Fruit fly (Drosophila melanogaster) S2 (cell line): ENCODE measurements around the gene cnir.

ENCODE experiments used
- CG8478 ChIP-seq: fragments of >200 bp; optimal IDR thresholded peaks from 2 replicates; lab custom pipeline; 2018
- CTCF ChIP-seq, 2 experiments: fragments of >200 bp; optimal IDR thresholded peaks; 2 replicates each; lab custom pipeline; 2018

cnir gene

DNA sequence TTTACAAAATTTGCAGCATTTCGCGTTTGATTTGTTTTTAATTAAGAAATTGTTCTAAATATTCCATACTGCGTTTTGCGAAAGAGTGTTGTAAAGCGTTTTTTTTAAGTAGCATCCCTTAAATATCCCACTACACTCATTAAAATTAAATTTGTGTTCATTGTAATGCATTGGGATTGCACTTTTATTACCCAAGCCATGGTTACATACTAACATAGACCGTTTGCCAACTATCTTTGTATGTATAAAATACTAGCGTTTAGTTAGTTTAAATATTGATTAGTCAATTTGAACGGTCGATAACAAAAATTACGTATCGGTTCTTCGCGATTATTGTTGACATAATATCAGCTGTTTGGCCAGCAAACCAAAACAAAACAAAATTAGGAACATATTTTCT is at the start of gene cnir, which contains the start of gene CG17221:
cnir (minus strand) TSS at position 39 of the 400 bp plus-strand sequence.
CG17221 (plus strand) TSS at position 203 of the 400 bp plus-strand sequence.
- TF ChIP-seq CG8478 (lab: Kevin White, UChicago), result no peak
- TF ChIP-seq CTCF (optimal IDR thresholded peaks at IDR 0.05; lab: Kevin White, UChicago), result no peak

DNA sequence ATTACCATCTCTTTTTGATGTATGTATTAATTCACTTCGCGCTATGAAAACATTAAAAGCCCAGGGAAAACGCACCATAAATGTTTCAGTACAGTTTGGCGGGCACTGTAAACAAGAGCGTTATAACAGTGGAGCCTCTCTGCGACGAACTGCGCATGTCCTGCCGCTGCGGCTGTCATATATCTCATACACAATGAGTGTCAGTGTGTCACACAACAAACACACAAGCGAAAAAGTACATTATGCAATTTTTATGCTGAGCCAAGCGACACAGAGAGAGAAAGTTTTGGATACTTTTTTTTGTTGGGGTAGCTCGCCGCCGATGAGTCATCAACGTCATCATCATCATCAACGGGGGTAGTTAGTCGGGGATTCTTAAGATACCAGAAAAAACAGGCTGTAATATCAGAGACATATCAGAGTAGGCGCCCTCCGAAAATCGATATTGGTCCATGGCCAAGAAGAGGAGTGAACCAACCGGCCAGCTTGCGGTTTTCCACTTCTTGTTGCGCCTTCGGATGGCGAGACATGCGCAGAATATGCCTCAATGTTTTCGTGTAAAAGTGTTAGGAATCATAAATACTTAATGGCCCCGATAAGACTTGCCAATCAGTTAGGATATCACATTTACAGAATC is 48.7 kb upstream of the cnir start:
- TF ChIP-seq CG8478 (lab: Kevin White, UChicago), result no peak
- TF ChIP-seq CTCF (optimal IDR thresholded peaks at IDR 0.05; lab: Kevin White, UChicago), result no peak

DNA sequence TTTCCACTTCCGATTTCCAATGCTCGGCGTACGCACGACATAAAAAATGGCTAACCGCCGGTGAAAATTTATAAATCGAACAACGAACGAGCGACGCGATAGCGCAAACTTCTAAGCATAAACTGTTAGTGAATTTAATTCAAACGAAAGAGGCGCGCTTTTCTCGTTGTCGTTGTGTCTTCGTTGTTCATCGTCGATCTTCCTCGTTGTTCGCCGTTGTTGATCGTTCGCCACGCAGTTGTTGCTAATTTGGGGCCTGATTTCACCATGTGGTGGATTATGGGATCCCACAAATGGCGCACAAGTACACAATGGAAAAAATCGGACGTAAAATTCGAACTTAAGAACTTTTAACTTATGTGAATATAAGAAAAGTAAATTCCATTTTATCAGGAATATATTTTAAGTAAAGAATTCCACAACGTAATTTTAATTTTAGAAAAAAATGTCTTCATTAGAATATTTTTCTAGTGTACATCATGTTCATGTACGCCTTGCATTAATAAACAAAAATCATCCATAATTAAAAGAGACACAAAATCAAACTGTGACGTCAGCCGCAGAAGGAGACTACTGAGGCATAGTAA is 46.8 kb upstream of the cnir start:
- no peak for TF ChIP-seq CTCF (optimal IDR thresholded peaks at IDR 0.05; lab: Kevin White, UChicago)
- TF ChIP-seq CG8478 (lab: Kevin White, UChicago), result no peak

DNA sequence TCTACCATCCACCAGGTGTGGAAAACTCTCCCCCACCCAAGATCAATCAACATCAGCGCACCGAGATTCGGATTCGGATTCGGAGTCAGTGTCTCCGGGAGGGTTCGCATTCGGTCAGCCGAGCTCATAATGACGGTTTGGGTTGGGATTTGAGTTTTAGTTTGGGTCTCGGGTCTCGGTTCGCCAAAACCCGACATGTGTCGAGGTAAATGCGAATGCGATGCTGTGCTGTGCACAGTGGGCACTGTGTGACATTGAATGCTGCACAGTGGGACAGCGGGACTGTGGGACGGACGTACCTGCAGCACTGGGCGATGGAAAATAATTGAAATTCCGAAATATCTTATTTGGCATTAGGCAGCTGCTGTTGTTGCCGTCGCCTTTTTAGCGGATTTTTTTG is 43.9 kb upstream of the cnir start:
- TF ChIP-seq CG8478 (lab: Kevin White, UChicago) (no peak), CTCF (optimal IDR thresholded peaks at IDR 0.05; lab: Kevin White, UChicago) (no peak)

DNA sequence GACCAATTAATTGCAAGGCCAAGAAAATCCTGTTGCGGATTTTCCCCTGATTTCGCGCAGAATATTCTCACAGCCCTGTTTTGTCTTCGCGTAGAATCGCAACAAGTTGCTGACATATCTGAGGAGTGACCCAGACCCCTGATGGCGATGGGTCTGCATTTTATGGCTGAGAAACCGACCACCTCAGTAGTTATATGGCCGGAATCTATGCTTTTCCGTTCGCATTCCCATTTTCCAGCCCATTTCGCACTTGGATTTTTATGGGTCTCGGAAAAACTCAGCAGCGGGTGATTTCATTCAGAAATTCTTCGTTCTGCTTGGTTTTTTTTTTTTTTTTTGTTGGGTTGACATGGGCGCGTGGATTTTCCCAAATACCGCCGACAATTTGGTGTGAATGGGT is 43.3 kb upstream of the cnir start:
- TF ChIP-seq CG8478 (lab: Kevin White, UChicago), result no peak
- no peak for TF ChIP-seq CTCF (optimal IDR thresholded peaks at IDR 0.05; lab: Kevin White, UChicago)

DNA sequence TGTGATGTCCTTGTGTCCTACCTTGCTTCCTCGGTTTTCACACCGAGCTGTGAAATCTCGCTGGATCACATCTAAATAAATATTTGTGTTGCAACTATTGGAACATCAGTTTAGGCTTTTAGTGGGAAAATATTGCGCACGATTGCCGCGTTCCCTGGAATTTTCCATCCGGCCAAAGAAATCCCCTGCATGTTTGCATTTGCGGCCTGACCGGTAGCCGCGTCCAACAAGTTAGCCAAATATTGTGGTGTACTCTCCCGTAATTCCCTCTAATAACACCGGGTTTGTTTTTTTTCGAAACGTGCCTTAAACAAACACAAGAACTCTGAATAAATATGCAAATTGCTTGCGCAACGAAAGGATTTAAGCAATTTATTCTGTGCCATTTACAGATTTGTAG is 39.1 kb upstream of the cnir start:
- TF ChIP-seq CTCF (optimal IDR thresholded peaks at IDR 0.05; lab: Kevin White, UChicago) (no peak), CG8478 (lab: Kevin White, UChicago) (no peak)

DNA sequence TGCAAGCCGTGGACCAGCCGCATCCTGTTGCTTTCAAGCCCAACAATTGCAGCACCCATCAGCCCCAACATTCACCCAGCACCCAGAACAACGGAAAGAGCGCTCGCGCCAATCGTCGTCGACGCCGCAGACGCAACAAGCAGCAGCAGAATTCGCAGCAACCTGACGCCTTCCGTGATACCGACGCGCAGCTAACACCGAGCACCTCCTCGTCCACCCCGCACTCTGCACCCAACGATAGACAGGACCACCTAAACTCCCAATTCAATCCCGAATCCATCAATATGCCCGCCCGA is 20.0 kb upstream of the cnir start:
- no peak for TF ChIP-seq CTCF (optimal IDR thresholded peaks at IDR 0.05; lab: Kevin White, UChicago)

DNA sequence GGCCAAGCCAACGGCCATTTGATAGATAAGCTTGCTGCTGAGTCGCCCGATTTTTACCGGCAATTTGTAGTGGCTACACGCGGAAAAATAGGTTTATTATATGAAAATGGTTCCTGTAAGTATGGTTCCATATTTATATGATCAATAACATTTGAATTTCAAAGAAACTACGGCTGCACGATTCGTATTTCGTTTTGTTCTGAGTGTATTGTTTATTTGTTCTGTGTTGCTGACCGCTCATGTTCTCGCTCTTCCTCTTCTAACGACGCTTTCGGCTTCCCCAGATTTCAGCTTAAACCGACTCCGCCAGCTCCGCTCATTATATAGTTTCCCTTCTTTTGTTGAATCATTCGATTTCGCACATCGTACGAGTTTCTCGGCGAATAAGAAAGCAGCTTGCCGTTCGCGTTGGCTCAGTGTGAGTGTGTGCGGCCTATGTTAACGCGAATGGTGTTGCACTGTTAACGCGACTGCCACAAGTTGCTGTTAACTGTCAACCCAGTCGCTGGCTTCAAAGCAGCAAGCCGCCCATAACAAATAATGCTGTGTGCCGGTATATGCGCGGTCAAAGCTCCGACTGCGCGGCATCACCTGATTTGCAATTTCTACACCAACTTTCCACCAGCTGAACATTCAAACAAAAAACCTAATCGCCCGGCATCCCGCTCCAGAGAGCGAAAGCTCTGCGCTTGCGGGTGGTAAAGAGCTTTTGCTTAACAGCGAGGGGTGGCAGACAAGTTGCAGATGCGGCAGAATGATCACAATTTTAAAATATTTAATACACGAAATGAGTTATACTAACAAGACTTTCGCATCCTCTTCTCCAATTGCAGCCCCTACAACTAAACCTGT is 19.4 kb upstream of the cnir start:
- TF ChIP-seq CTCF (optimal IDR thresholded peaks at IDR 0.05; lab: Kevin White, UChicago) (no peak), CG8478 (lab: Kevin White, UChicago) (no peak)

DNA sequence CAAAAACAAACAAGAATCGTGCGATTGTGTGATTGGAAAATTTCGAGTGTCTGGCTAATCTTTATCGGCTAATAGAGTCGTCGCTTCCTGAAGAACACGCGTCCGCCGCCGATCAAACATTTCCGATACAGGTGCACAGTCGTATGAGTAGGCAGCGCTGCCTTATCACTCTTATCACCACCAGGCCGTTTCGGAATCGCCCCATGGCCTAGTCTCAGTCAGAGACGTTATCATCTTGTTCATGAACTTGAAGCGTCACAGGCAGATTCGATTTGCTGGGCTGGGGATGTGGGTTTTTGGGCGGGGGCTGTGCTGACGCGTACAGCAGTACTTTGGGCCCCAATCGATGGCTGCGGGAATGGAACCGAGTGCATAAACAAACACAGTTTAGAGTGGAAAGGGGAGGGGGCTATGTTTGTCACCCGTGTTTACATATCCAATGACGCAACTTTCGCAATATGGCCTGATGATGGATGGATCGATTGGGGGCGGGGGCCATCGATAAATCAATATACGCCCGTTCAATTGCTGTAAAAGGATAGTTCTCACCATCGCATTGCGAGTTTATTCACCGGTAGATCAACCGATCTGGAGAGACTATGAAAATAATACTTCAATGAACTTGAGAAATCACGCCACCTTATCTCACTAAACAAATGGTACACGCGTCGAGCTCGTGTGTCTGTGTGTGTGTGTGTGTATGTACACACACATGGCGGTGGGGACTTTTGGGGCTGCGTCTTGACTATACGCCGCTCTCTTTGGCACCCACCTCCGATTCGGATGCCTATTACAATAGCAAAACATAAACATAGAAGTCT is 18.5 kb upstream of the cnir start:
- TF ChIP-seq CTCF (optimal IDR thresholded peaks at IDR 0.05; lab: Kevin White, UChicago), result no peak
- no peak for TF ChIP-seq CG8478 (lab: Kevin White, UChicago)

DNA sequence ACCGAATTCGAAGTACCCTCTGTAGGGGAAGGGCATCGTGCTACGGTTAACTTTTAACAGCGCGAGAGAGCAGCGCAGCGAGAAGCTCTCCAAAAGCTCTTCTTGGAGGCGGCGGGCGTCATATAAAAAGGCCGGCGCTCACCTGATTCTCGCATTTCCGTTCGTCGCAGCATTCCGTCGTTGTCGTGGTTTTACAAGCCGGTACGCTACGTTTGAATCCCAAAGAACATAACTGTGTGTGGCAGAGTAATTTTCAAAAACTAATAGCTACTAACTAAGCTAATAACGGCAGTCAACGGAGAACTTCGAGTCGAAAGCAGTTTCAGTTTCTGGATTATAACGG is 16.8 kb upstream of the cnir start, which contains the start of gene FASN1:
FASN1 (plus strand) TSS at position 151 of the 343 bp plus-strand sequence.
- TF ChIP-seq CTCF (optimal IDR thresholded peaks at IDR 0.05; lab: Kevin White, UChicago), result no peak
- TF ChIP-seq CG8478 (lab: Kevin White, UChicago), result no peak

DNA sequence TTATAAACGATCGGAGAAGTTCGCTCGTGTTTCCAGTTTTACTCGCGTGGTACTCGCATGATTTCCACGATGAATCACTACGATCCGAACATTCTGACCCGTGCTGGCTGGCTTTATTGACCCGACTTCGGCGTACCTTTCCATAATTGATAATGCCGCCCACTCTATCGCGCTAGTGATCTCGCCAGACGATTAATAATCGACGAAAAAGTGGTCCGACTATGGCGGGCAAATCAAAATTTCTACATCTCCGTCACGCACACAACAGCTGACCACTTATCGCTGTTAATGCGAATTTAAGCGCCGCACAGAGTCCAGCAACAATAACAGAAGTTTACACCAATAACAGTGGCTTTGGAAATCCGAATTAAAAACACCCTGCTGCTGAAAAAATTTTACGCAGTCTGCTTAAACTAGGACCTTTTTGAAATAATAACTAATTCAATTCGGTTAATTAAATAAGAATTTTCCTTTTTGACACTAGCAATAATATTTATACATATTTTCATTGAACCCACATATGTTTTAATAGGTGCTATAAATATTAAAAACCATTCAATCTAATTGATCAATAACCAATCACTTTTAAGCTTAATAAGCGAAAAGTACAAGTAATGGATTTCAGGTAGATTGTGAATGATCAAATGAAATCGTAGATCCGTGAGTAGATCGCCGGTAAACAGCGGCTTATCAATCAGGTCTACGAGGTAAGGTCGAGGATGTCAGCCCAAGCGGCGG is 16.3 kb upstream of the cnir start:
- TF ChIP-seq CTCF (optimal IDR thresholded peaks at IDR 0.05; lab: Kevin White, UChicago), result no peak
- no peak for TF ChIP-seq CG8478 (lab: Kevin White, UChicago)

DNA sequence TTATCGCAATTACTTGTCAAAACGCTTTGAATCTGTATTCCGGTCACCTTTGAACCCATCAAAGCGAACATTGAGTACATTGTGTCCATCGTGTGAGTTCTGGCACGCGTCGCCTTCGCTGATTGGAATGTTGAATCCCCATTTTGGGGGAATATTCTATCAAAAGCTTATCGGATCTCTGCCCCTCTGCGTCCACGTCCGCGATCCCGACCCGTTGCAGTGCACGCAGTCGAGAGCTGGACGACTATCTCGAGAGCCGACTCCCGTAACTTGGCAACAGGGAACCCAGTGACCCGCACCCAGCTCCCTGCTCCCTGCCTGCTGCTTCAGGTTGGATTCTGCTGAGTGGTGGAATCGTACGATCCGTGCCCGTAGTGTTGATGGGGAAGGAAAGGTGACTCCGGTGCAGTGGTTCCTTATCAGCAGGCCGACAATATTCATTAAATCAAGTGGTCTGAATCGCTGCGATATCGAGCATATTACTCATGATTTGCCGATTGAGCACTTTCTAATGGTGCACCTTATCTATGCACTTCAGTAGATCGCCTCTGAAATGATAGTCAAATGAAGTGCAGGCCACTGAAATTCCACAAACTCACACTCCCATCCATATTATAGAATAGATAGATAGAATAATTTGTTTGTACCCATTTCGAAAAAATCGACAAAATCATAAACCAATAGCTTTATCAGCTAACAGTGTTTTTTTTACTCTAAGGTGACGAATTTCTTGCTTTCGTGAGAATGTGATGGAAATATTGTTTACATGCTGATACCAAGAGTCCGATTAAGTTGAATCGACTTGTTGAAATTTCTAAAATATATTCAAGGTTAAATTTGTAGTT is 5.3 kb upstream of the cnir start:
- no peak for TF ChIP-seq CG8478 (lab: Kevin White, UChicago)
- TF ChIP-seq CTCF (optimal IDR thresholded peaks at IDR 0.05; lab: Kevin White, UChicago), result no peak

DNA sequence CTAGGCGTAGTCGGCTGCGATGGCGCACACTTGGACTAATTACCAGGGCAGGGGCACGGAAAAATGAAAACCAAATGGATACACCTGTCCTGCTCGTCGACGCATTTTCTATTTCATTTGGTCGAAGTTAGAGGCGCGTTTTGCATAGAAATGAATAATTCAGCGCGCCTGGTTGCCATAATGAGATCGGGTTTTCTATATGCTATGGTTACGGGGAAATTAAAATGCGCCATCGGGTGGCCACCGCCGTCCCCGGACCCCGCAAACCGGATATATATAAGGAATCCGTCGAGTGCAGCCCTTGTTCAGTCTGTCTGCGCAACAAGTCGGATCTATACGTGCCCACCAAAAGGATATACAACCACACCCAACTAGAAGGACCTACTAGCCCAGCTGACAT is 4.0 kb upstream of the cnir start, which contains the start of gene FASN2:
FASN2 (plus strand) TSS at position 301 of the 400 bp plus-strand sequence.
- no peak for TF ChIP-seq CG8478 (lab: Kevin White, UChicago)
- no peak for TF ChIP-seq CTCF (optimal IDR thresholded peaks at IDR 0.05; lab: Kevin White, UChicago)
